Worm (Caenorhabditis elegans) whole organism, late embryonic: Measurements from ENCODE around the gene T24C4.2.

Source experiments
- C08G9.2 ChIP-seq: sonication (generic microtip); optimal IDR thresholded peaks from 2 replicates; lab custom pipeline; 2016; ENCODE audit warnings: mild to moderate bottlenecking, missing genetic modification characterization, moderate library complexity, missing compliant biosample characterization
- C38D4.7 ChIP-seq: fragments of 200-800 bp; sonication (Bioruptor generic); optimal IDR thresholded peaks from 2 replicates; lab custom pipeline; 2018; ENCODE audit warnings: mild to moderate bottlenecking, missing genetic modification characterization, moderate library complexity, missing compliant biosample characterization
- F13H6.1 ChIP-seq: sonication (generic microtip); optimal IDR thresholded peaks from 2 replicates; lab custom pipeline; 2016; ENCODE audit warnings: missing genetic modification characterization, missing compliant biosample characterization
- K09A11.1 ChIP-seq: sonication (generic microtip); optimal IDR thresholded peaks from 2 replicates; lab custom pipeline; 2017; ENCODE audit warnings: antibody characterized with exemption, mild to moderate bottlenecking, missing genetic modification characterization, missing compliant biosample characterization; ENCODE audit not compliant: insufficient read depth
- T23F11.4 ChIP-seq: fragments of 200-800 bp; sonication (Bioruptor generic); optimal IDR thresholded peaks from 2 replicates; lab custom pipeline; 2018; ENCODE audit warnings: mild to moderate bottlenecking, missing genetic modification characterization, missing compliant biosample characterization
- ceh-22 ChIP-seq: sonication (generic microtip); optimal IDR thresholded peaks from 2 replicates; lab custom pipeline; 2017; ENCODE audit warnings: missing biosample characterization, missing genetic modification characterization
- ceh-30 ChIP-seq: fragments of 150-350 bp; optimal IDR thresholded peaks from 2 replicates; lab custom pipeline; 2014; ENCODE audit warnings: missing biosample characterization, missing genetic modification characterization
- ceh-45 ChIP-seq: fragments of 200-800 bp; sonication (Bioruptor generic); IDR thresholded peaks from 2 replicates; pipeline ENCODE4 v1.3.6; 2022; ENCODE audit warnings: missing genetic modification reagents, missing genetic modification characterization, missing compliant biosample characterization
- ceh-48 ChIP-seq: sonication (generic microtip); optimal IDR thresholded peaks from 2 replicates; lab custom pipeline; 2016; ENCODE audit warnings: missing genetic modification characterization, inconsistent platforms, missing compliant biosample characterization
- ceh-9 ChIP-seq: sonication (generic microtip); optimal IDR thresholded peaks from 2 replicates; lab custom pipeline; 2016; ENCODE audit warnings: mild to moderate bottlenecking, missing genetic modification characterization, inconsistent platforms, missing compliant biosample characterization
- dmd-4 ChIP-seq: sonication (generic microtip); optimal IDR thresholded peaks from 2 replicates; lab custom pipeline; 2016; ENCODE audit warnings: borderline replicate concordance, missing genetic modification characterization, missing compliant biosample characterization
- elt-2 ChIP-seq: sonication (generic microtip); optimal IDR thresholded peaks from 2 replicates; lab custom pipeline; 2016; ENCODE audit warnings: missing genetic modification reagents, missing genetic modification characterization, missing compliant biosample characterization
- elt-4 ChIP-seq: sonication (generic microtip); optimal IDR thresholded peaks from 2 replicates; lab custom pipeline; 2016; ENCODE audit warnings: missing genetic modification characterization, missing compliant biosample characterization
- fkh-10 ChIP-seq: fragments of 150-350 bp; optimal IDR thresholded peaks from 2 replicates; lab custom pipeline; 2014; ENCODE audit warnings: missing biosample characterization, missing genetic modification reagents, missing genetic modification characterization
- fkh-6 ChIP-seq: sonication (generic microtip); optimal IDR thresholded peaks from 2 replicates; lab custom pipeline; 2016; ENCODE audit warnings: missing genetic modification characterization, missing compliant biosample characterization
- gmeb-2 ChIP-seq: sonication (generic microtip); optimal IDR thresholded peaks from 2 replicates; lab custom pipeline; 2016; ENCODE audit warnings: missing genetic modification characterization, inconsistent platforms, missing compliant biosample characterization
- nhr-11 ChIP-seq: fragments of 150-350 bp; optimal IDR thresholded peaks from 2 replicates; lab custom pipeline; 2014; ENCODE audit warnings: missing biosample characterization, missing genetic modification characterization
- nhr-232 ChIP-seq: sonication (generic microtip); optimal IDR thresholded peaks from 2 replicates; lab custom pipeline; 2016; ENCODE audit warnings: missing genetic modification characterization, missing compliant biosample characterization
- pax-1 ChIP-seq: fragments of 150-350 bp; optimal IDR thresholded peaks from 2 replicates; lab custom pipeline; 2014; ENCODE audit warnings: missing biosample characterization, missing genetic modification characterization
- pha-2 ChIP-seq: sonication (generic microtip); optimal IDR thresholded peaks from 2 replicates; lab custom pipeline; 2017; ENCODE audit warnings: mild to moderate bottlenecking, missing genetic modification characterization, missing compliant biosample characterization
- pha-4 ChIP-seq: fragments of 150-350 bp; optimal IDR thresholded peaks from 2 replicates; lab custom pipeline; 2018; ENCODE audit warnings: missing biosample characterization, missing genetic modification reagents, missing genetic modification characterization
- pros-1 ChIP-seq: fragments of 150-350 bp; optimal IDR thresholded peaks from 2 replicates; lab custom pipeline; 2014; ENCODE audit warnings: missing biosample characterization, missing genetic modification reagents, missing genetic modification characterization
- ref-2 ChIP-seq: sonication (generic microtip); optimal IDR thresholded peaks from 2 replicates; lab custom pipeline; 2016; ENCODE audit warnings: missing genetic modification characterization, missing compliant biosample characterization
- rnt-1 ChIP-seq: sonication (generic microtip); optimal IDR thresholded peaks from 2 replicates; lab custom pipeline; 2016; ENCODE audit warnings: missing genetic modification characterization, missing compliant biosample characterization
- sdc-2 ChIP-seq: sonication (generic microtip); optimal IDR thresholded peaks from 2 replicates; lab custom pipeline; 2016; ENCODE audit warnings: missing genotype, missing genetic modification characterization, missing compliant biosample characterization
- sox-2 ChIP-seq: fragments of 200-800 bp; sonication (Bioruptor generic); IDR thresholded peaks from 2 replicates; pipeline ENCODE4 v1.3.6; 2022; ENCODE audit warnings: missing genetic modification reagents, missing genetic modification characterization, missing compliant biosample characterization
- sox-4 ChIP-seq: sonication (generic microtip); optimal IDR thresholded peaks from 2 replicates; lab custom pipeline; 2017; ENCODE audit warnings: mild to moderate bottlenecking, missing genetic modification characterization, inconsistent platforms, missing compliant biosample characterization
- syd-9 ChIP-seq: sonication (generic microtip); optimal IDR thresholded peaks from 2 replicates; lab custom pipeline; 2016; ENCODE audit warnings: mild to moderate bottlenecking, missing genetic modification characterization, moderate library complexity, missing compliant biosample characterization
- tbx-2 ChIP-seq: sonication (generic microtip); optimal IDR thresholded peaks from 2 replicates; lab custom pipeline; 2016; ENCODE audit warnings: missing genetic modification characterization, missing compliant biosample characterization
- unc-3 ChIP-seq, 2 experiments: fragments of 200-800 bp in 1 of 2; sonication (Bioruptor generic) in 1 of 2; sonication (generic microtip) in 1 of 2; conservative IDR thresholded peaks in 1 of 2; optimal IDR thresholded peaks in 1 of 2; 2 replicates each; pipeline versions ENCODE4 v1.3.6 to Lab custom; 2016 to 2022; ENCODE audit warnings: missing compliant biosample characterization in 2 of 2, missing genetic modification characterization in 2 of 2, missing genetic modification reagents in 1 of 2
- unc-42 ChIP-seq: sonication (generic microtip); optimal IDR thresholded peaks from 2 replicates; lab custom pipeline; 2016; ENCODE audit warnings: missing genotype, missing genetic modification characterization, missing compliant biosample characterization
- unc-55 ChIP-seq: sonication (generic microtip); optimal IDR thresholded peaks from 2 replicates; lab custom pipeline; 2017; ENCODE audit warnings: missing biosample characterization, missing genetic modification reagents, missing genetic modification characterization

T24C4.2 gene

ce11 chrIII:853859-854359 lies 15.9 kb downstream of the T24C4.2 start, which contains the start of the genes rnp-5 and tag-51:
TSS of gene rnp-5 (minus strand) at chrIII:853909.
TSS of gene tag-51 (plus strand) at chrIII:854221.
- TF ChIP-seq sox-4 (no peak), nhr-232 (tag; lab: Kevin White, UChicago) (no peak), pha-2 (tag; lab: Kevin White, UChicago) (no peak)

ce11 chrIII:853414-853813 lies 16.4 kb downstream of the T24C4.2 start:
- TF ChIP-seq elt-2 (no peak), K09A11.1 (tag; lab: Kevin White, UChicago) (no peak), ceh-22 (tag; lab: Kevin White, UChicago) (no peak), elt-4 (tag; lab: Kevin White, UChicago) (peak; percentile 66), ceh-48 (tag; lab: Kevin White, UChicago) (no peak), syd-9 (tag; lab: Kevin White, UChicago) (no peak), T23F11.4 (GFP tag; lab: Kevin White, UChicago) (no peak), C08G9.2 (tag; lab: Kevin White, UChicago) (peak; percentile 8)

- TF ChIP-seq ceh-48 (tag; lab: Kevin White, UChicago) (no peak), F13H6.1 (tag; lab: Kevin White, UChicago) (no peak), C08G9.2 (tag; lab: Kevin White, UChicago) (no peak), sox-4 (no peak), unc-42 (tag; lab: Kevin White, UChicago) (no peak), dmd-4 (tag; lab: Kevin White, UChicago) (no peak), sox-2 (GFP tag; lab: Robert Waterston, UW) (no peak), nhr-11 (tag; lab: Kevin White, UChicago) (no peak), pha-4 (no peak)
These were observed 17.5 kb downstream of the T24C4.2 start, which contains the start of gene moma-1 for ce11 chrIII:852296-852695. TSS of gene moma-1 (minus strand) at chrIII:852396.

- no peak for TF ChIP-seq ceh-9
- TF ChIP-seq pax-1 = peak; percentile 17
- TF ChIP-seq ceh-22 (tag; lab: Kevin White, UChicago) = no peak
- TF ChIP-seq sdc-2 = no peak
- no peak for TF ChIP-seq rnt-1 (tag; lab: Kevin White, UChicago)
- peak; percentile 73 for TF ChIP-seq elt-2
- TF ChIP-seq gmeb-2 (tag; lab: Kevin White, UChicago) = no peak
- TF ChIP-seq ref-2 (tag; lab: Kevin White, UChicago) = no peak
- TF ChIP-seq pros-1 = no peak
- TF ChIP-seq fkh-6 (tag; lab: Kevin White, UChicago) = no peak
These were observed 24.3 kb downstream of the T24C4.2 start, which contains the start of gene K02F3.2 for ce11 chrIII:845485-845884. TSS of gene K02F3.2 (plus strand) at chrIII:845841.

ce11 chrIII:844577-844976 lies 25.2 kb downstream of the T24C4.2 start:
- TF ChIP-seq F13H6.1 (tag; lab: Kevin White, UChicago) (no peak), ceh-30 (tag; lab: Kevin White, UChicago) (no peak), unc-3 (GFP tag; conservative IDR thresholded peaks at IDR 0.05; lab: Robert Waterston, UW) (no peak), unc-3 (tag; optimal IDR thresholded peaks at IDR 0.05; lab: Kevin White, UChicago) (no peak), pha-2 (tag; lab: Kevin White, UChicago) (no peak), tbx-2 (tag; lab: Kevin White, UChicago) (no peak), sdc-2 (no peak), unc-42 (tag; lab: Kevin White, UChicago) (no peak), C08G9.2 (tag; lab: Kevin White, UChicago) (no peak), fkh-10 (GFP tag; lab: Kevin White, UChicago) (no peak), fkh-6 (tag; lab: Kevin White, UChicago) (no peak), ceh-48 (tag; lab: Kevin White, UChicago) (no peak), ceh-45 (GFP tag; lab: Robert Waterston, UW) (no peak), C38D4.7 (GFP tag; lab: Kevin White, UChicago) (no peak), unc-55 (GFP tag; lab: Kevin White, UChicago) (no peak)
